Worm (Caenorhabditis elegans) whole organism, L3 larva: ENCODE measurements around the gene C03H5.4.

Experiments used
- R02D3.7 ChIP-seq: fragments of 150-350 bp; optimal IDR thresholded peaks from 2 replicates; lab custom pipeline; 2014; ENCODE audit warnings: missing biosample characterization, missing genetic modification characterization
- aly-2 ChIP-seq: fragments of 150-350 bp; optimal IDR thresholded peaks from 2 replicates; lab custom pipeline; 2014; ENCODE audit warnings: missing biosample characterization, missing genetic modification characterization
- ceh-28 ChIP-seq: fragments of 150-350 bp; optimal IDR thresholded peaks from 2 replicates; lab custom pipeline; 2014; ENCODE audit warnings: missing biosample characterization, missing genetic modification reagents, missing genetic modification characterization
- ceh-9 ChIP-seq: sonication (generic microtip); optimal IDR thresholded peaks from 2 replicates; lab custom pipeline; 2018; ENCODE audit warnings: missing biosample characterization, missing genetic modification characterization
- daf-12 ChIP-seq: fragments of 150-350 bp; optimal IDR thresholded peaks from 2 replicates; lab custom pipeline; 2014; ENCODE audit warnings: missing biosample characterization, missing genetic modification reagents, missing genetic modification characterization
- egl-5 ChIP-seq: fragments of 150-350 bp; optimal IDR thresholded peaks from 2 replicates; lab custom pipeline; 2017; ENCODE audit warnings: missing biosample characterization, missing genetic modification reagents, missing genetic modification characterization, inconsistent platforms
- elt-2 ChIP-seq: sonication (generic microtip); optimal IDR thresholded peaks from 2 replicates; lab custom pipeline; 2016; ENCODE audit warnings: missing genetic modification reagents, mild to moderate bottlenecking, missing genetic modification characterization, missing compliant biosample characterization
- fkh-10 ChIP-seq: sonication (generic microtip); optimal IDR thresholded peaks from 2 replicates; lab custom pipeline; 2017; ENCODE audit warnings: missing biosample characterization, missing genetic modification reagents, missing genetic modification characterization
- fkh-2 ChIP-seq: fragments of 150-350 bp; optimal IDR thresholded peaks from 2 replicates; lab custom pipeline; 2014; ENCODE audit warnings: missing biosample characterization, missing genetic modification reagents, missing genetic modification characterization
- fos-1 ChIP-seq: fragments of 150-350 bp; optimal IDR thresholded peaks from 2 replicates; lab custom pipeline; 2014; ENCODE audit warnings: missing biosample characterization, missing genetic modification characterization
- hmg-11 ChIP-seq: sonication (generic microtip); optimal IDR thresholded peaks from 2 replicates; lab custom pipeline; 2016; ENCODE audit warnings: missing genetic modification characterization, missing compliant biosample characterization
- jun-1 ChIP-seq: fragments of 150-350 bp; optimal IDR thresholded peaks from 2 replicates; lab custom pipeline; 2014; ENCODE audit warnings: missing biosample characterization, missing genetic modification reagents, missing genetic modification characterization
- lin-15B ChIP-seq: fragments of 150-350 bp; optimal IDR thresholded peaks from 2 replicates; lab custom pipeline; 2014; ENCODE audit warnings: missing biosample characterization, missing genetic modification characterization
- nfya-1 ChIP-seq: sonication (generic microtip); optimal IDR thresholded peaks from 2 replicates; lab custom pipeline; 2017; ENCODE audit warnings: missing genetic modification characterization, mild to moderate bottlenecking, missing compliant biosample characterization, antibody characterized with exemption, moderate library complexity; ENCODE audit not compliant: insufficient read depth
- nhr-11 ChIP-seq: fragments of 150-350 bp; optimal IDR thresholded peaks from 2 replicates; lab custom pipeline; 2014; ENCODE audit warnings: missing biosample characterization, missing genetic modification characterization
- nhr-12 ChIP-seq: fragments of 150-350 bp; optimal IDR thresholded peaks from 2 replicates; lab custom pipeline; 2014; ENCODE audit warnings: missing biosample characterization, missing genetic modification characterization
- nhr-23 ChIP-seq: fragments of 150-350 bp; optimal IDR thresholded peaks from 2 replicates; lab custom pipeline; 2014; ENCODE audit warnings: missing biosample characterization, missing genetic modification reagents, missing genetic modification characterization
- nhr-237 ChIP-seq: fragments of 150-350 bp; optimal IDR thresholded peaks from 2 replicates; lab custom pipeline; 2014; ENCODE audit warnings: missing biosample characterization, missing genetic modification characterization
- nhr-28 ChIP-seq: fragments of 150-350 bp; optimal IDR thresholded peaks from 2 replicates; lab custom pipeline; 2014; ENCODE audit warnings: missing biosample characterization, missing genetic modification characterization
- nhr-43 ChIP-seq: sonication (generic microtip); optimal IDR thresholded peaks from 2 replicates; lab custom pipeline; 2016; ENCODE audit warnings: mild to moderate bottlenecking, missing genetic modification characterization, missing compliant biosample characterization; ENCODE audit not compliant: poor library complexity, severe bottlenecking
- nhr-67 ChIP-seq: fragments of 150-350 bp; optimal IDR thresholded peaks from 2 replicates; lab custom pipeline; 2014; ENCODE audit warnings: missing biosample characterization, missing genetic modification characterization
- nhr-76 ChIP-seq: fragments of 150-350 bp; sonication (generic microtip); optimal IDR thresholded peaks from 5 replicates; lab custom pipeline; 2014; ENCODE audit warnings: missing biosample characterization, missing genetic modification characterization
- pha-4 ChIP-seq: fragments of 150-350 bp; optimal IDR thresholded peaks from 2 replicates; lab custom pipeline; 2014; ENCODE audit warnings: missing biosample characterization, missing genetic modification reagents, missing genetic modification characterization
- pqm-1 ChIP-seq: fragments of 150-350 bp; optimal IDR thresholded peaks from 2 replicates; lab custom pipeline; 2017; ENCODE audit warnings: missing biosample characterization, missing genetic modification characterization, inconsistent platforms
- sea-2 ChIP-seq: fragments of 150-350 bp; sonication (generic microtip); optimal IDR thresholded peaks from 4 replicates; lab custom pipeline; 2014; ENCODE audit warnings: missing biosample characterization, missing genetic modification reagents, missing genetic modification characterization
- skn-1 ChIP-seq: fragments of 150-350 bp; optimal IDR thresholded peaks from 2 replicates; lab custom pipeline; 2014; ENCODE audit warnings: missing biosample characterization, missing genetic modification characterization
- snpc-4 ChIP-seq: fragments of 150-350 bp; optimal IDR thresholded peaks from 2 replicates; lab custom pipeline; 2014; ENCODE audit warnings: missing biosample characterization, missing genetic modification characterization
- unc-39 ChIP-seq: sonication (generic microtip); optimal IDR thresholded peaks from 4 replicates; lab custom pipeline; 2017; ENCODE audit warnings: missing biosample characterization, missing genetic modification characterization
- unc-62 ChIP-seq: fragments of 150-350 bp; sonication (generic microtip); optimal IDR thresholded peaks from 4 replicates; lab custom pipeline; 2014; ENCODE audit warnings: missing biosample characterization, missing genetic modification reagents, missing genetic modification characterization
- ztf-11 ChIP-seq: fragments of 150-350 bp; optimal IDR thresholded peaks from 2 replicates; lab custom pipeline; 2014; ENCODE audit warnings: missing biosample characterization, missing genetic modification characterization
- ztf-4 ChIP-seq: fragments of 150-350 bp; optimal IDR thresholded peaks from 2 replicates; lab custom pipeline; 2014; ENCODE audit warnings: missing biosample characterization, missing genetic modification characterization

Gene C03H5.4

ce11 chrII:334828-335227, 40.2 kb upstream of the C03H5.4 start:
- TF ChIP-seq ztf-4 (tag; lab: Kevin White, UChicago) (no peak), snpc-4 (no peak), unc-62 (GFP tag; lab: Kevin White, UChicago) (no peak)

ce11 chrII:337233-337832, 37.7 kb upstream of the C03H5.4 start, which contains the start of gene cpn-2:
TSS of gene cpn-2 (plus strand) at chrII:337782.
- TF ChIP-seq jun-1 (tag; lab: Kevin White, UChicago) (no peak), sea-2 (no peak), snpc-4 (no peak), hmg-11 (tag; lab: Kevin White, UChicago) (no peak), unc-62 (GFP tag; lab: Kevin White, UChicago) (no peak), nhr-11 (tag; lab: Kevin White, UChicago) (no peak), aly-2 (tag; lab: Kevin White, UChicago) (no peak), daf-12 (tag; lab: Kevin White, UChicago) (no peak), skn-1 (no peak), nfya-1 (no peak), ceh-28 (no peak), ztf-4 (tag; lab: Kevin White, UChicago) (no peak), nhr-43 (tag; lab: Kevin White, UChicago) (no peak), nhr-237 (tag; lab: Kevin White, UChicago) (no peak), ceh-9 (no peak), nhr-12 (tag; lab: Kevin White, UChicago) (no peak)
- TF ChIP-seq, all 47 proteins: peak for 0

ce11 chrII:340224-340623, 34.8 kb upstream of the C03H5.4 start, which contains the start of gene clc-31:
TSS of gene clc-31 (plus strand) at chrII:340524.
- TF ChIP-seq ztf-4 (tag; lab: Kevin White, UChicago), result no peak
- TF ChIP-seq nhr-237 (tag; lab: Kevin White, UChicago), result no peak
- no peak for TF ChIP-seq jun-1 (tag; lab: Kevin White, UChicago)
- no peak for TF ChIP-seq unc-39 (tag; lab: Kevin White, UChicago)
- TF ChIP-seq nhr-76 (tag; lab: Kevin White, UChicago), result no peak
- no peak for TF ChIP-seq elt-2 (tag; lab: Kevin White, UChicago)
- TF ChIP-seq nhr-67 (tag; lab: Kevin White, UChicago), result no peak
- no peak for TF ChIP-seq nhr-23 (tag; lab: Kevin White, UChicago)
- TF ChIP-seq ceh-28, result no peak
- TF ChIP-seq fkh-2 (tag; lab: Kevin White, UChicago), result no peak
- no peak for TF ChIP-seq pqm-1 (tag; lab: Kevin White, UChicago)
- no peak for TF ChIP-seq skn-1
- TF ChIP-seq ztf-11, result no peak
- TF ChIP-seq sea-2, result no peak
- TF ChIP-seq lin-15B (tag; lab: Kevin White, UChicago), result no peak
- TF ChIP-seq fos-1 (tag; lab: Kevin White, UChicago), result no peak
- TF ChIP-seq fkh-10 (GFP tag; lab: Kevin White, UChicago), result no peak
- no peak for TF ChIP-seq R02D3.7
- TF ChIP-seq, all 47 proteins: peak for 0

ce11 chrII:340714-341113, 34.3 kb upstream of the C03H5.4 start:
- no peak for TF ChIP-seq fkh-2 (tag; lab: Kevin White, UChicago)
- TF ChIP-seq nhr-28, result no peak
- no peak for TF ChIP-seq jun-1 (tag; lab: Kevin White, UChicago)
- TF ChIP-seq, all 47 proteins: peak for 0

ce11 chrII:341282-341681, 33.8 kb upstream of the C03H5.4 start:
- peak; percentile 97 for TF ChIP-seq nfya-1
- TF ChIP-seq nhr-23 (tag; lab: Kevin White, UChicago), result no peak
- TF ChIP-seq daf-12 (tag; lab: Kevin White, UChicago), result no peak

- TF ChIP-seq egl-5 (peak; percentile 14), sea-2 (no peak), hmg-11 (tag; lab: Kevin White, UChicago) (peak; percentile 77), lin-15B (tag; lab: Kevin White, UChicago) (peak; percentile 28), nfya-1 (peak; percentile 55), pha-4 (tag; lab: Kevin White, UChicago) (peak; percentile 37)
Observed at ce11 chrII:347734-348133, 27.3 kb upstream of the C03H5.4 start, which contains the start of gene D1069.3. TSS of gene D1069.3 (minus strand) at chrII:347891.
